Worm (Caenorhabditis elegans): ENCODE results near the gene sri-2.

The sri-2 gene

DNA sequence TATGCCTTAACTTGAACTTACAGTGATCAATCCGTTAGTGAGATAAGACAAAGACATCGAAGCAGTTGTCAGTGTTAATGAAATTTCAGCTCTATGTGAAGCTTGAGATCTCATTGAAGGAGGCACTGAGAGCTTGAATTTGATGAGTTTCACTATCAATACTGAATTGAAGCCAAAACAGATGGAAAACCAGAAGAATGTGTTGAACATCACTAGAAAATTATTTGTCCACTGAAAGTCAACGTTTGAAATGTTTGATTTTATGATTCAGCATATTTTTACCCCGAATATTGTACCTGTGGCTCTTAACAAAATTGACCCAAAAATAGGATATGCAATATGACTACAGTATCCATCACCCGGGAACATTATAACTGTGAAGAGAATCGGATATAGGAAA lies 5.8 kb upstream of the sri-2 start:
- TF ChIP-seq K12H6.12 (tag; optimal IDR thresholded peaks at IDR 0.05) (no peak), bed-1 (GFP tag; IDR thresholded peaks at IDR 0.05) (no peak), B0019.2 (GFP tag; conservative IDR thresholded peaks at IDR 0.05) (no peak), ets-4 (GFP tag; optimal IDR thresholded peaks at IDR 0.05) (no peak), nfya-2 (GFP tag; IDR thresholded peaks at IDR 0.05) (no peak), tbp1 (GFP tag; optimal IDR thresholded peaks at IDR 0.05) (no peak), nhr-90 (tag; optimal IDR thresholded peaks at IDR 0.05) (no peak), fkh-3 (tag; optimal IDR thresholded peaks at IDR 0.05) (no peak), B0035.1 (tag; optimal IDR thresholded peaks at IDR 0.05) (no peak), tlf-1 (GFP tag; optimal IDR thresholded peaks at IDR 0.05) (no peak), madf-8 (GFP tag; conservative IDR thresholded peaks at IDR 0.05) (no peak), Y79H2A.3 (GFP tag; conservative IDR thresholded peaks at IDR 0.05) (no peak), sptf-2 (GFP tag; optimal IDR thresholded peaks at IDR 0.05) (no peak), ceh-27 (GFP tag; optimal IDR thresholded peaks at IDR 0.05) (no peak), Y53G8AR.9 (GFP tag; conservative IDR thresholded peaks at IDR 0.05) (no peak), let-607 (tag; optimal IDR thresholded peaks at IDR 0.05) (no peak), tbx-9 (tag; optimal IDR thresholded peaks at IDR 0.05; ENCODE audit: borderline replicate concordance) (no peak), nhr-120 (GFP tag; IDR thresholded peaks at IDR 0.05) (no peak), ztf-28 (GFP tag; IDR thresholded peaks at IDR 0.05) (no peak)

DNA sequence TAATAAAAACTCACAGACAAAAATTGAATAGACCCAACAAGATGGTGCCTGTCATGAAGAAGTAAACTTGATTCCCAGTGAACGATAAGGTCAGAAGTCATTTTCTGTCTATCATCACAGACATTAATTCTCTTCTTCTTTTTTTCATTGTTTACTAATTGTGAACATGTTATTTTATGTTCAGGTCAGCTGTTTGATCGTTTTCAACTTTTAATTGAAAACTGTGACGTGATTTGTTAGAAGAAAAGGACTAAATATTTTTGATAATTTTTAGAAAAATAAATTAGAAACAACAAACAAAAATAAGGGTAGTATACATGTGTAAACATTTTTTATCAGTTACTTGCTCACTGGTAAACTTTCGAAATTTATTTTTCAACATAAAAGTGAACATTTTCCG lies 4.6 kb upstream of the sri-2 start, which contains the start of gene F36G9.7:
TSS of gene F36G9.7 (minus strand) at position 101 of the 400 bp plus-strand sequence.
- TF ChIP-seq K12H6.12 (tag; optimal IDR thresholded peaks at IDR 0.05) (no peak), hmg-1.2 (GFP tag; IDR thresholded peaks at IDR 0.05) (no peak), aptf-3 (GFP tag; IDR thresholded peaks at IDR 0.05) (no peak), madf-6 (GFP tag; IDR thresholded peaks at IDR 0.05) (no peak), B0035.1 (tag; optimal IDR thresholded peaks at IDR 0.05) (no peak), ztf-28 (GFP tag; IDR thresholded peaks at IDR 0.05) (no peak)

DNA sequence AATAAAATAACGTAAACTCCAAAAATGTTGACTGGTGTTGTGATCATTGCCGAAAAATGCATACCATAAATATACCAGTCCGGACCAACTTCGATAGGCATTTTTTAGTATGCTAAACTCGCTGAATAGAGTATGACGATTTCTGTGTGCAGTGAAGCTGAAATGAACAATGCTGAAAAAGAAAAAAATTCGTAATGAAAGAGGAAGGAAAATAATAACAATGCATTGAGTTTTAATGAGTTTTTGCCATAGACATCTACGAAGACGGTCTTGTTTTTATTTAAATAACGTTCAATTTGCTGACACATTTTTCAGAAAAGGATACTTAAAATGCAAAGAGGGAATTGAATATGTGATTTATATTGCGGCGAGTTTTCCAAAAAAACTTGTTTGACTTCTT lies 2.5 kb upstream of the sri-2 start, which contains the start of gene sri-1:
TSS of gene sri-1 (minus strand) at position 101 of the 400 bp plus-strand sequence.
- TF ChIP-seq ccch-3 (GFP tag; optimal IDR thresholded peaks at IDR 0.05) (no peak), hlh-12 (tag; optimal IDR thresholded peaks at IDR 0.05) (no peak), ztf-22 (GFP tag; optimal IDR thresholded peaks at IDR 0.05) (no peak)

DNA sequence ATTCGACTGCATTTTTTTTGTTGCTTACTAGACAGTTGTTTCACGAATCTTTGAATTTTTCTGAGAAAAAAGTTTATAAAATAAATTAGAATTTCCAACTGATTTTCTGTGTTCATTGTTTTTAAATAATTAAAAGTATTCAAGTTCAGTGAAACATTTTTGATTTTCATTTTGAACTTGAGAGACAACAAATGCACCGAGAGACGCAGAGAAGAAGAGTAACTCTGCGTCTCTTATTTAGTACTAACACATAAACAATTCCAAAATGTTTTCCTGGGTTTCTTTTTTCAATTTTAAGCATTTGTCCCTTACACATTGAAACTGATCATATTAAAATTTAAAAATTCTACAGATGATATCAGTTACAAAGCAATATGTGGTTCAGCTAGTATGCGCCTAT lies 5.6 kb downstream of the sri-2 start:
- no peak for TF ChIP-seq snpc-3.4 (tag; optimal IDR thresholded peaks at IDR 0.05)
- no peak for TF ChIP-seq ztf-26 (tag; optimal IDR thresholded peaks at IDR 0.05)
- TF ChIP-seq rec-8 (tag; optimal IDR thresholded peaks at IDR 0.05) = no peak
- no peak for TF ChIP-seq T07F8.4 (tag; optimal IDR thresholded peaks at IDR 0.05)
- TF ChIP-seq dox-1 (GFP tag; IDR thresholded peaks at IDR 0.05) = no peak
- TF ChIP-seq egl-18 (GFP tag; IDR thresholded peaks at IDR 0.05) = no peak
- peak; percentile 70; the same call in 1 of the 2 replicates for TF ChIP-seq hmg-1.2 (GFP tag; IDR thresholded peaks at IDR 0.05)
- no peak for TF ChIP-seq ceh-100 (GFP tag; IDR thresholded peaks at IDR 0.05)

DNA sequence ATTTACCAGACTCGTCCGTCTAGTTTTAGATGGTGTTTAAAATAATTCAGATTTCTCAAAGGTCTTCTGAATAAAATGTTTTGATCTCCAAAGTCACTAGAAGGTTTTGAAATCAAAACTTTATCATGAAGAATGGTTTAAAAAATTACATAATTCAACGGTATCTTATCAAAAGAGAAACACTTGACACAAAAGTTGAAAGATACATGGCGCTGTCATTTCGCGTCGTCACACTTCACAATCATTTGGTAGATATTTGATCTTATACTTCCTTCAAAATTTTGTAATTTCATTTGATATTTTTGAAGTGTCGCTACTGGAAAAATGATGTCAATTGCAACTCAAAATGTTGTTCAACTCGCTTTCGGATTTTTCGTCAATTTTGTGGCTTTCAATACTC lies 7.9 kb downstream of the sri-2 start, which contains the start of gene F36G9.3:
TSS of gene F36G9.3 (plus strand) at position 301 of the 400 bp plus-strand sequence.
- TF ChIP-seq F55B11.4 (tag; optimal IDR thresholded peaks at IDR 0.05; ENCODE audit: borderline replicate concordance, insufficient read depth) = no peak
- no peak for TF ChIP-seq lin-54 (GFP tag; optimal IDR thresholded peaks at IDR 0.05)
- no peak for TF ChIP-seq him-1 (tag; optimal IDR thresholded peaks at IDR 0.05)
- TF ChIP-seq tbx-9 (tag; optimal IDR thresholded peaks at IDR 0.05; ENCODE audit: borderline replicate concordance) = no peak
- no peak for TF ChIP-seq gei-17 (GFP tag; optimal IDR thresholded peaks at IDR 0.05)
- no peak for TF ChIP-seq sea-2 (GFP tag; IDR thresholded peaks at IDR 0.05)
- TF ChIP-seq snpc-1.3 (tag; optimal IDR thresholded peaks at IDR 0.05; ENCODE audit: insufficient read depth) = no peak
- no peak for TF ChIP-seq C17E4.6 (GFP tag; IDR thresholded peaks at IDR 0.05)
- TF ChIP-seq madf-10 (tag; optimal IDR thresholded peaks at IDR 0.05) = no peak
- no peak for TF ChIP-seq bed-2 (GFP tag; IDR thresholded peaks at IDR 0.05)
- no peak for TF ChIP-seq nhr-80 (tag; optimal IDR thresholded peaks at IDR 0.05)
- TF ChIP-seq ztf-22 (GFP tag; optimal IDR thresholded peaks at IDR 0.05) = no peak
